Worm (Caenorhabditis elegans): ENCODE data around the gene sdz-13.

ce11 chrIV:10879542-10879941 is at the start of gene sdz-13:
- no peak for TF ChIP-seq rcor-1 (GFP tag; IDR thresholded peaks at IDR 0.05)
- TF ChIP-seq athp-1 (tag; optimal IDR thresholded peaks at IDR 0.05) = no peak
- TF ChIP-seq B0261.1 (tag; optimal IDR thresholded peaks at IDR 0.05) = no peak

Measured in whole organism, young adult.